Fruit fly (Drosophila melanogaster) whole organism, pupa: Measurements from ENCODE around the gene Prosbeta2.

Experiments used
- CG12605 ChIP-seq: fragments of 200-800 bp; sonication (Bioruptor generic); IDR thresholded peaks from 2 replicates; pipeline ENCODE4 v1.3.6; 2022; ENCODE audit warnings: missing biosample characterization, missing genetic modification characterization
- CG8159 ChIP-seq: fragments of 200-800 bp; sonication (Bioruptor generic); optimal IDR thresholded peaks from 3 replicates; lab custom pipeline; 2018; ENCODE audit warnings: missing biosample characterization, mild to moderate bottlenecking, missing genetic modification characterization, moderate library complexity
- D1 ChIP-seq: fragments of 200-800 bp; sonication (Bioruptor generic); optimal IDR thresholded peaks from 2 replicates; lab custom pipeline; 2018; ENCODE audit warnings: missing biosample characterization, mild to moderate bottlenecking, missing genetic modification characterization, moderate library complexity
- rn ChIP-seq: fragments of 200-800 bp; sonication (Bioruptor generic); IDR thresholded peaks from 2 replicates; pipeline ENCODE4 v1.3.6; 2022; ENCODE audit warnings: missing biosample characterization, missing genetic modification characterization

DNA sequence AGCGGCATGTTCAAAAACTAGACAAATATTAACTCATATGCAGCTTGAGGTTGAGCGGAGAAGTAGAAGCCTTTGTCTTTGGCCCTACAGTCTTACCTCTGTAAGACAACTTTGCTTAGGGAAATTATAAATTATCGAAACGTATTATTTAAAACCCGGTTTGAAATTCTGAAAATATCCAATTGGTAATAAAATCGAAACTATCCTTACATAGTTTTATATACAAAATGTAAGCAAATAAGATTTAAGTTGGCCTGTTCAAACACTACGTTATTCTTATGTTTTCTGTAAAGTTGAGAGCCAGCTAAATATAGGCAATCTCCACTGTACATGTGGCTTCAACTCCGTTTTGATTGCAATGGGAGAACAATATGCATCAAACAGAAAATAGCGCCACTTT is 13.5 kb downstream of the Prosbeta2 start:
- TF ChIP-seq CG8159 (tag; lab: Kevin White, UChicago) (peak; percentile 74), CG12605 (0 out of 2 replicates have a peak, but pooled peaks have one; percentile 14), D1 (tag; lab: Kevin White, UChicago) (no peak), rn (no peak)
